Fruit fly (Drosophila melanogaster) whole organism, embryonic: Measurements from ENCODE around the gene CG17819.

ENCODE experiments used
- CG10274 ChIP-seq: fragments of 200-800 bp; sonication (Bioruptor generic); optimal IDR thresholded peaks from 3 replicates; lab custom pipeline; 2017; ENCODE audit warnings: missing biosample characterization, mild to moderate bottlenecking, missing genetic modification characterization
- CG11696 ChIP-seq: fragments of 200-800 bp; sonication (Bioruptor generic); IDR thresholded peaks from 2 replicates; pipeline ENCODE4 v1.3.6; 2022; ENCODE audit warnings: missing biosample characterization, missing genetic modification characterization
- CG15073 ChIP-seq: fragments of 200-800 bp; sonication (Bioruptor generic); optimal IDR thresholded peaks from 2 replicates; lab custom pipeline; 2016; ENCODE audit warnings: missing biosample characterization, missing genetic modification characterization
- CG18764 ChIP-seq: fragments of 200-800 bp; sonication (Bioruptor generic); optimal IDR thresholded peaks from 3 replicates; lab custom pipeline; 2016; ENCODE audit warnings: missing biosample characterization, missing genetic modification characterization
- CG3281 ChIP-seq: fragments of 200-800 bp; sonication (Bioruptor generic); optimal IDR thresholded peaks from 3 replicates; lab custom pipeline; 2017; ENCODE audit warnings: missing biosample characterization, mild to moderate bottlenecking, missing genetic modification characterization
- CG4707 ChIP-seq: fragments of 200-800 bp; sonication (Bioruptor generic); optimal IDR thresholded peaks from 2 replicates; lab custom pipeline; 2018; ENCODE audit warnings: missing biosample characterization, mild to moderate bottlenecking, missing genetic modification characterization, moderate library complexity
- CG6813 ChIP-seq: fragments of 200-800 bp; sonication (Bioruptor generic); optimal IDR thresholded peaks from 2 replicates; lab custom pipeline; 2017; ENCODE audit warnings: missing biosample characterization, missing genetic modification characterization, mild to moderate bottlenecking, moderate library complexity, missing genetic modification reagents
- CG8478 ChIP-seq: fragments of >200 bp; optimal IDR thresholded peaks from 2 replicates; lab custom pipeline; 2018
- D ChIP-seq, 2 experiments: fragments of 200-800 bp in 1 of 2; fragments of >200 bp in 1 of 2; sonication (Bioruptor generic) in 1 of 2; optimal IDR thresholded peaks; 2 replicates in 1 of 2; 3 replicates in 1 of 2; lab custom pipeline; 2017; ENCODE audit warnings: mild to moderate bottlenecking in 1 of 2, missing biosample characterization in 1 of 2, missing genetic modification characterization in 1 of 2, missing genetic modification reagents in 1 of 2
- Hr78 ChIP-seq, 2 experiments: fragments of 200-800 bp in 1 of 2; fragments of >200 bp in 1 of 2; sonication (Bioruptor generic) in 1 of 2; optimal IDR thresholded peaks; 2 replicates each; lab custom pipeline; 2017 to 2019; ENCODE audit warnings: missing biosample characterization in 2 of 2, missing genetic modification characterization in 2 of 2, mild to moderate bottlenecking in 1 of 2, moderate library complexity in 1 of 2
- crp ChIP-seq, 2 experiments: fragments of 200-800 bp; sonication (Bioruptor generic); optimal IDR thresholded peaks; 2 replicates in 1 of 2; 3 replicates in 1 of 2; lab custom pipeline; 2017; ENCODE audit warnings: missing biosample characterization in 2 of 2, missing genetic modification characterization in 2 of 2, mild to moderate bottlenecking in 1 of 2, moderate library complexity in 1 of 2
- da ChIP-seq: fragments of 200-800 bp; sonication (Bioruptor generic); optimal IDR thresholded peaks from 2 replicates; lab custom pipeline; 2016; ENCODE audit warnings: missing biosample characterization, missing genetic modification characterization
- ems ChIP-seq: fragments of 200-800 bp; sonication (Bioruptor generic); optimal IDR thresholded peaks from 3 replicates; lab custom pipeline; 2016; ENCODE audit warnings: missing biosample characterization, missing genetic modification characterization
- h ChIP-seq: fragments of >200 bp; optimal IDR thresholded peaks from 2 replicates; lab custom pipeline; 2017

dm6 chr3R:21843665-21844064 lies 41.7 kb downstream of the CG17819 start, which contains the start of gene Gr93b:
- no peak for TF ChIP-seq CG18764 (GFP tag; lab: Kevin White, UChicago)
- no peak for TF ChIP-seq CG4707 (GFP tag; lab: Kevin White, UChicago)
- no peak for TF ChIP-seq CG3281 (GFP tag; lab: Kevin White, UChicago)
- TF ChIP-seq CG15073 (GFP tag; lab: Kevin White, UChicago), result no peak
- TF ChIP-seq CG8478 (lab: Kevin White, UChicago), result no peak
- TF ChIP-seq crp (GFP tag; optimal IDR thresholded peaks at IDR 0.05; lab: Kevin White, UChicago), result no peak
- TF ChIP-seq ems, result no peak
- TF ChIP-seq h (lab: Kevin White, UChicago), result no peak
- no peak for TF ChIP-seq Hr78 (GFP tag; optimal IDR thresholded peaks at IDR 0.05; lab: Kevin White, UChicago)
- TF ChIP-seq CG6813 (GFP tag; lab: Kevin White, UChicago), result no peak
- no peak for TF ChIP-seq CG10274 (GFP tag; lab: Kevin White, UChicago)
- no peak for TF ChIP-seq D (optimal IDR thresholded peaks at IDR 0.05; lab: Kevin White, UChicago)
- no peak for TF ChIP-seq D (GFP tag; optimal IDR thresholded peaks at IDR 0.05; lab: Kevin White, UChicago)
- no peak for TF ChIP-seq da
- TF ChIP-seq CG11696 (GFP tag; lab: Robert Waterston, UW), result no peak
